Fruit fly (Drosophila melanogaster): ENCODE data around the gene gammaSnap2.

The gammaSnap2 gene

DNA sequence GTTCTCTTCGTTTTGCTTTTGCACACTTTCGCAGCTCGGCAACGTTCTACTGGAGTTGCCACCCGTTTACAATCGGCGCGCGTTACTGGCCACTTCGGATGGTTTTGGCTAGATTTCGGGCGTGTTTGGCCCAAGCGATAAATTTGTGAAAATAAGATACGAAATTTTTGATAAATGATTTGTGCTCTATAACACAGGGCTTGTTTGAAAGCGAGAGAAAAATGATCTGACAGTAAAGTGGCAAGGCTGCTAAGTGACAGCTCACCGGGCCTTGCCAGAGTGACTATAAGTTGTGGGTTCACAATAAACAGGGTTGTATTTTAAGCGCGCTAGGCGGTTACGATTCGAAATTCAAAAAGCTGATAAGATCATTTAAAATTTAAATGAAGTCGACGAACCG, 11.3 kb downstream of the gammaSnap2 start, which contains the start of gene Fmr1 (continued):
- TF ChIP-seq CG7372 (GFP tag; IDR thresholded peaks at IDR 0.05) (0 out of 2 replicates have a peak, but pooled peaks have one; percentile 33), CG9609 (GFP tag; optimal IDR thresholded peaks at IDR 0.05) (peak; percentile 64), Hmr (GFP tag; optimal IDR thresholded peaks at IDR 0.05) (no peak), PHDP (tag; optimal IDR thresholded peaks at IDR 0.05) (peak; percentile 40), CG17568 (GFP tag; optimal IDR thresholded peaks at IDR 0.05) (no peak), ranshi (GFP tag; IDR thresholded peaks at IDR 0.05) (no peak), Hr39 (optimal IDR thresholded peaks at IDR 0.05) (no peak), CG8290 (GFP tag; optimal IDR thresholded peaks at IDR 0.05) (peak; percentile 52), CG8290 (tag; optimal IDR thresholded peaks at IDR 0.05) (peak in 1 of 2 experiments; percentile 80), CG1792 (GFP tag; optimal IDR thresholded peaks at IDR 0.05) (peak; percentile 52), pros (GFP tag; optimal IDR thresholded peaks at IDR 0.05) (no peak), seq (GFP tag; IDR thresholded peaks at IDR 0.05) (no peak), NC2β (GFP tag; optimal IDR thresholded peaks at IDR 0.05) (peak; percentile 65), Nf-YB (GFP tag; optimal IDR thresholded peaks at IDR 0.05) (no peak), CG32532 (GFP tag; IDR thresholded peaks at IDR 0.05) (peak; percentile 62), CG33557 (GFP tag; optimal IDR thresholded peaks at IDR 0.05) (no peak), CG2116 (GFP tag; optimal IDR thresholded peaks at IDR 0.05) (peak; percentile 100), Atf6 (GFP tag; IDR thresholded peaks at IDR 0.05) (peak; percentile 40; the same call in 1 of the 2 replicates), sna (GFP tag; IDR thresholded peaks at IDR 0.05; ENCODE audit: partially characterized antibody) (no peak), CG12391 (tag; optimal IDR thresholded peaks at IDR 0.05) (peak; percentile 61), gcm (GFP tag; optimal IDR thresholded peaks at IDR 0.05) (no peak), chn (GFP tag; optimal IDR thresholded peaks at IDR 0.05) (peak; percentile 53), fd96Cb (tag; optimal IDR thresholded peaks at IDR 0.05) (no peak), gce (GFP tag; IDR thresholded peaks at IDR 0.05) (no peak), CG15479 (GFP tag; optimal IDR thresholded peaks at IDR 0.05) (no peak), CG8944 (GFP tag; optimal IDR thresholded peaks at IDR 0.05) (peak; percentile 64), pb (GFP tag; optimal IDR thresholded peaks at IDR 0.05) (peak; percentile 60), dmrt11E (tag; optimal IDR thresholded peaks at IDR 0.05) (peak; percentile 35), chinmo (GFP tag; IDR thresholded peaks at IDR 0.05; ENCODE audit: partially characterized antibody) (no peak), pum (GFP tag; optimal IDR thresholded peaks at IDR 0.05) (peak; percentile 64), CG11247 (GFP tag; IDR thresholded peaks at IDR 0.05) (peak; percentile 29; the same call in 1 of the 2 replicates), ewg (GFP tag; optimal IDR thresholded peaks at IDR 0.05) (peak; percentile 53), CG11695 (GFP tag; IDR thresholded peaks at IDR 0.05) (no peak), CG14965 (GFP tag; optimal IDR thresholded peaks at IDR 0.05; ENCODE audit: borderline replicate concordance) (no peak), Side (GFP tag; optimal IDR thresholded peaks at IDR 0.05) (peak; percentile 27), CG6654 (GFP tag; optimal IDR thresholded peaks at IDR 0.05) (no peak), gem (tag; optimal IDR thresholded peaks at IDR 0.05) (peak; percentile 51), cg (GFP tag; optimal IDR thresholded peaks at IDR 0.05) (no peak), CG12299 (tag; optimal IDR thresholded peaks at IDR 0.05) (peak; percentile 42), nerfin-1 (tag; optimal IDR thresholded peaks at IDR 0.05) (peak; percentile 24), CG14050 (GFP tag; IDR thresholded peaks at IDR 0.05) (no peak; the same call in 2 of the 3 replicates), CG9876 (GFP tag; optimal IDR thresholded peaks at IDR 0.05) (peak; percentile 49), CG13775 (GFP tag; optimal IDR thresholded peaks at IDR 0.05) (peak; percentile 66), odd (GFP tag; optimal IDR thresholded peaks at IDR 0.05) (no peak), HLHmδ (GFP tag; optimal IDR thresholded peaks at IDR 0.05) (no peak), CG3995 (GFP tag; optimal IDR thresholded peaks at IDR 0.05) (peak; percentile 41), Dll (GFP tag; IDR thresholded peaks at IDR 0.05; ENCODE audit: partially characterized antibody) (peak; percentile 10; the same call in 1 of the 4 replicates), CG31365 (tag; optimal IDR thresholded peaks at IDR 0.05) (no peak), Dip2 (GFP tag; IDR thresholded peaks at IDR 0.05) (no peak), NK7.1 (GFP tag; optimal IDR thresholded peaks at IDR 0.05) (no peak), CG2678 (tag; optimal IDR thresholded peaks at IDR 0.05) (peak; percentile 32)

All from whole organism, embryonic.